Worm (Caenorhabditis elegans): ENCODE measurements around the gene unc-84.

ce11 chrX:13598021-13598499 is 13.5 kb downstream of the unc-84 start, which contains the start of gene bra-1:
- TF ChIP-seq unc-55 (GFP tag; optimal IDR thresholded peaks at IDR 0.05): peak; percentile 58
- no peak for TF ChIP-seq pqm-1 (tag; optimal IDR thresholded peaks at IDR 0.05)
- no peak for TF ChIP-seq ama-1 (optimal IDR thresholded peaks at IDR 0.05)
- TF ChIP-seq pha-4 (tag; optimal IDR thresholded peaks at IDR 0.05): no peak
- TF ChIP-seq K02D7.2 (tag; optimal IDR thresholded peaks at IDR 0.05): no peak
- no peak for TF ChIP-seq ceh-9 (tag; optimal IDR thresholded peaks at IDR 0.05)
- TF ChIP-seq pat-9 (tag; optimal IDR thresholded peaks at IDR 0.05): no peak
- no peak for TF ChIP-seq ahr-1 (tag; optimal IDR thresholded peaks at IDR 0.05)
- peak; percentile 75 for TF ChIP-seq tbx-2 (tag; optimal IDR thresholded peaks at IDR 0.05)
- TF ChIP-seq fkh-10 (GFP tag; optimal IDR thresholded peaks at IDR 0.05): no peak
- no peak for TF ChIP-seq nhr-11 (tag; optimal IDR thresholded peaks at IDR 0.05)
